Fruit fly (Drosophila melanogaster) whole organism, embryonic: Measurements from ENCODE around the gene CG5290.
A peak's percentile ranks its signal among the peaks of the same experiment; 100 is the strongest.

Source experiments
- Aef1 ChIP-seq: fragments of 200-800 bp; sonication (Bioruptor generic); IDR thresholded peaks from 3 replicates; pipeline ENCODE4 v1.3.6; 2022; ENCODE audit warnings: missing biosample characterization, missing genetic modification characterization
- Atf6 ChIP-seq: fragments of 200-800 bp; sonication (Bioruptor generic); IDR thresholded peaks from 2 replicates; pipeline ENCODE4 v1.3.6; 2022; ENCODE audit warnings: missing biosample characterization, missing genetic modification characterization
- BtbVII ChIP-seq: fragments of 200-800 bp; sonication (Bioruptor generic); optimal IDR thresholded peaks from 3 replicates; lab custom pipeline; 2017; ENCODE audit warnings: missing biosample characterization, mild to moderate bottlenecking, missing genetic modification characterization
- CG10565 ChIP-seq: fragments of 200-800 bp; sonication (Bioruptor generic); optimal IDR thresholded peaks from 3 replicates; lab custom pipeline; 2016; ENCODE audit warnings: missing biosample characterization, mild to moderate bottlenecking, missing genetic modification characterization
- CG12071 ChIP-seq: fragments of 200-800 bp; sonication (Bioruptor generic); optimal IDR thresholded peaks from 3 replicates; lab custom pipeline; 2018; ENCODE audit warnings: missing biosample characterization, mild to moderate bottlenecking, missing genetic modification characterization
- CG12391 ChIP-seq: fragments of 200-800 bp; sonication (Bioruptor generic); optimal IDR thresholded peaks from 3 replicates; lab custom pipeline; 2018; ENCODE audit warnings: missing biosample characterization, mild to moderate bottlenecking, missing genetic modification characterization, moderate library complexity
- CG15601 ChIP-seq: fragments of 200-800 bp; sonication (Bioruptor generic); optimal IDR thresholded peaks from 3 replicates; lab custom pipeline; 2019; ENCODE audit warnings: missing biosample characterization, mild to moderate bottlenecking, missing genetic modification characterization, moderate library complexity
- CG17328 ChIP-seq: fragments of 200-800 bp; sonication (Bioruptor generic); IDR thresholded peaks from 2 replicates; pipeline ENCODE4 v1.3.6; 2022; ENCODE audit warnings: missing biosample characterization, missing genetic modification characterization
- CG1832 ChIP-seq: fragments of 200-800 bp; sonication (Bioruptor generic); optimal IDR thresholded peaks from 2 replicates; lab custom pipeline; 2017; ENCODE audit warnings: missing biosample characterization, mild to moderate bottlenecking, missing genetic modification characterization, inconsistent platforms
- CG18599 ChIP-seq: fragments of 200-800 bp; sonication (Bioruptor generic); optimal IDR thresholded peaks from 3 replicates; lab custom pipeline; 2017; ENCODE audit warnings: missing biosample characterization, missing genetic modification characterization, mild to moderate bottlenecking, moderate library complexity, missing genetic modification reagents
- CG2129 ChIP-seq: fragments of 200-800 bp; sonication (Bioruptor generic); IDR thresholded peaks from 2 replicates; pipeline ENCODE4 v1.3.6; 2022; ENCODE audit warnings: missing biosample characterization, missing genetic modification characterization; ENCODE audit not compliant: partially characterized antibody
- CG31441 ChIP-seq: fragments of 200-800 bp; sonication (Bioruptor generic); IDR thresholded peaks from 2 replicates; pipeline ENCODE4 v1.3.6; 2022; ENCODE audit warnings: missing biosample characterization, missing genetic modification characterization
- CG3847 ChIP-seq: fragments of 200-800 bp; sonication (Bioruptor generic); IDR thresholded peaks from 2 replicates; pipeline ENCODE4 v1.3.6; 2022; ENCODE audit warnings: missing biosample characterization, missing genetic modification characterization
- CG42726 ChIP-seq: fragments of 200-800 bp; sonication (Bioruptor generic); IDR thresholded peaks from 2 replicates; pipeline ENCODE4 v1.3.6; 2022; ENCODE audit warnings: missing biosample characterization, missing genetic modification characterization; ENCODE audit not compliant: partially characterized antibody
- CG43689 ChIP-seq: fragments of 200-800 bp; sonication (Bioruptor generic); IDR thresholded peaks from 2 replicates; pipeline ENCODE4 v1.3.6; 2022; ENCODE audit warnings: missing biosample characterization, missing genetic modification characterization
- CG6175 ChIP-seq: fragments of 200-800 bp; sonication (Bioruptor generic); IDR thresholded peaks from 3 replicates; pipeline ENCODE4 v1.3.6; 2022; ENCODE audit warnings: missing biosample characterization, missing genetic modification characterization
- CG6254 ChIP-seq: fragments of 200-800 bp; sonication (Bioruptor generic); optimal IDR thresholded peaks from 3 replicates; lab custom pipeline; 2017; ENCODE audit warnings: mild to moderate bottlenecking, missing biosample characterization, missing genetic modification reagents, missing genetic modification characterization
- CG6683 ChIP-seq: fragments of 200-800 bp; sonication (Bioruptor generic); optimal IDR thresholded peaks from 2 replicates; lab custom pipeline; 2017; ENCODE audit warnings: missing biosample characterization, mild to moderate bottlenecking, missing genetic modification characterization, missing genetic modification reagents
- CG6854 ChIP-seq: fragments of 200-800 bp; sonication (Bioruptor generic); optimal IDR thresholded peaks from 3 replicates; lab custom pipeline; 2017; ENCODE audit warnings: missing biosample characterization, mild to moderate bottlenecking, missing genetic modification characterization
- CG7556 ChIP-seq: fragments of 200-800 bp; sonication (Bioruptor generic); optimal IDR thresholded peaks from 2 replicates; lab custom pipeline; 2017; ENCODE audit warnings: missing biosample characterization, mild to moderate bottlenecking, missing genetic modification characterization
- CG9817 ChIP-seq: fragments of 200-800 bp; sonication (Bioruptor generic); optimal IDR thresholded peaks from 2 replicates; lab custom pipeline; 2018; ENCODE audit warnings: missing biosample characterization, mild to moderate bottlenecking, missing genetic modification characterization, moderate library complexity
- Dfd ChIP-seq, 2 experiments: fragments of >200 bp; optimal IDR thresholded peaks; 2 replicates each; lab custom pipeline; 2017; ENCODE audit warnings: missing biosample characterization in 2 of 2, missing genetic modification characterization in 2 of 2
- Doc2 ChIP-seq: fragments of 200-800 bp; sonication (Bioruptor generic); IDR thresholded peaks from 2 replicates; pipeline ENCODE4 v1.3.6; 2022; ENCODE audit warnings: missing biosample characterization, missing genetic modification characterization
- E2f1 ChIP-seq: fragments of 200-800 bp; sonication (Bioruptor generic); IDR thresholded peaks from 2 replicates; pipeline ENCODE4 v1.3.6; 2022; ENCODE audit warnings: missing biosample characterization, missing genetic modification characterization
- HHEX ChIP-seq: fragments of 200-800 bp; sonication (Bioruptor generic); optimal IDR thresholded peaks from 3 replicates; lab custom pipeline; 2017; ENCODE audit warnings: missing biosample characterization, mild to moderate bottlenecking, missing genetic modification characterization, missing genetic modification reagents
- Hsf ChIP-seq: fragments of 200-800 bp; sonication (Bioruptor generic); optimal IDR thresholded peaks from 3 replicates; lab custom pipeline; 2016; ENCODE audit warnings: missing biosample characterization, missing genetic modification characterization
- Meics ChIP-seq: fragments of 200-800 bp; sonication (Bioruptor generic); optimal IDR thresholded peaks from 2 replicates; lab custom pipeline; 2017; ENCODE audit warnings: missing biosample characterization, mild to moderate bottlenecking, missing genetic modification characterization
- Myb ChIP-seq: fragments of 200-800 bp; sonication (Bioruptor generic); optimal IDR thresholded peaks from 2 replicates; lab custom pipeline; 2016; ENCODE audit warnings: missing biosample characterization, missing genetic modification characterization
- NC2β ChIP-seq: fragments of 200-800 bp; sonication (Bioruptor generic); optimal IDR thresholded peaks from 2 replicates; lab custom pipeline; 2016; ENCODE audit warnings: missing biosample characterization, missing genetic modification characterization
- Opbp ChIP-seq: fragments of 200-800 bp; sonication (Bioruptor generic); IDR thresholded peaks from 3 replicates; pipeline ENCODE4 v1.3.6; 2022; ENCODE audit warnings: missing biosample characterization, missing genetic modification characterization; ENCODE audit not compliant: partially characterized antibody
- Sox102F ChIP-seq: fragments of 200-800 bp; sonication (Bioruptor generic); optimal IDR thresholded peaks from 2 replicates; lab custom pipeline; 2018; ENCODE audit warnings: missing biosample characterization, mild to moderate bottlenecking, missing genetic modification characterization, moderate library complexity
- abd-A ChIP-seq: fragments of 200-800 bp; sonication (Bioruptor generic); optimal IDR thresholded peaks from 3 replicates; lab custom pipeline; 2019; ENCODE audit warnings: missing biosample characterization, mild to moderate bottlenecking, missing genetic modification characterization, moderate library complexity
- amos ChIP-seq: fragments of 200-800 bp; sonication (Bioruptor generic); IDR thresholded peaks from 2 replicates; pipeline ENCODE4 v1.3.6; 2022; ENCODE audit warnings: missing biosample characterization, missing genetic modification characterization; ENCODE audit not compliant: partially characterized antibody
- crol ChIP-seq: fragments of 200-800 bp; sonication (Bioruptor generic); IDR thresholded peaks from 2 replicates; pipeline ENCODE4 v1.3.6; 2022; ENCODE audit warnings: missing biosample characterization, missing genetic modification characterization
- dmrt99B ChIP-seq: fragments of 200-800 bp; sonication (Bioruptor generic); optimal IDR thresholded peaks from 2 replicates; lab custom pipeline; 2018; ENCODE audit warnings: missing biosample characterization, mild to moderate bottlenecking, missing genetic modification characterization, moderate library complexity
- en ChIP-seq: fragments of 200-800 bp; sonication (Bioruptor generic); optimal IDR thresholded peaks from 2 replicates; lab custom pipeline; 2016; ENCODE audit warnings: missing biosample characterization, missing genetic modification characterization
- ftz-f1 ChIP-seq: fragments of 200-800 bp; sonication (Bioruptor generic); optimal IDR thresholded peaks from 2 replicates; lab custom pipeline; 2016; ENCODE audit warnings: missing biosample characterization, missing genetic modification characterization
- gt ChIP-seq: fragments of 200-800 bp; sonication (Bioruptor generic); IDR thresholded peaks from 2 replicates; pipeline ENCODE4 v1.3.6; 2022; ENCODE audit warnings: missing biosample characterization, missing genetic modification characterization
- h ChIP-seq: fragments of >200 bp; optimal IDR thresholded peaks from 2 replicates; lab custom pipeline; 2017
- hb ChIP-seq: fragments of 200-800 bp; sonication (Bioruptor generic); IDR thresholded peaks from 3 replicates; pipeline ENCODE4 v1.3.6; 2022; ENCODE audit warnings: missing biosample characterization, missing genetic modification characterization; ENCODE audit not compliant: partially characterized antibody
- jigr1 ChIP-seq: fragments of 200-800 bp; sonication (Bioruptor generic); IDR thresholded peaks from 3 replicates; pipeline ENCODE4 v1.3.6; 2022; ENCODE audit warnings: missing biosample characterization, missing genetic modification characterization
- jing ChIP-seq: fragments of 200-800 bp; sonication (Bioruptor generic); optimal IDR thresholded peaks from 2 replicates; lab custom pipeline; 2018; ENCODE audit warnings: missing biosample characterization, mild to moderate bottlenecking, missing genetic modification characterization
- jumu ChIP-seq: fragments of 200-800 bp; sonication (Bioruptor generic); optimal IDR thresholded peaks from 3 replicates; lab custom pipeline; 2016; ENCODE audit warnings: missing biosample characterization, missing genetic modification characterization
- kni ChIP-seq: fragments of 200-800 bp; sonication (Bioruptor generic); optimal IDR thresholded peaks from 3 replicates; lab custom pipeline; 2017; ENCODE audit warnings: mild to moderate bottlenecking, missing biosample characterization, missing genetic modification reagents, missing genetic modification characterization
- mam ChIP-seq: fragments of 200-800 bp; sonication (Bioruptor generic); optimal IDR thresholded peaks from 3 replicates; lab custom pipeline; 2016; ENCODE audit warnings: missing biosample characterization, missing genetic modification characterization
- nerfin-1 ChIP-seq: fragments of 200-800 bp; sonication (Bioruptor generic); optimal IDR thresholded peaks from 3 replicates; lab custom pipeline; 2019; ENCODE audit warnings: missing biosample characterization, mild to moderate bottlenecking, missing genetic modification characterization, moderate library complexity
- psq ChIP-seq: fragments of 200-800 bp; sonication (Bioruptor generic); optimal IDR thresholded peaks from 2 replicates; lab custom pipeline; 2017; ENCODE audit warnings: missing biosample characterization, missing genetic modification characterization
- vfl ChIP-seq: fragments of 200-800 bp; sonication (Bioruptor generic); optimal IDR thresholded peaks from 2 replicates; lab custom pipeline; 2016; ENCODE audit warnings: missing biosample characterization, missing genetic modification characterization
- wdn ChIP-seq: fragments of 200-800 bp; sonication (Bioruptor generic); IDR thresholded peaks from 2 replicates; pipeline ENCODE4 v1.3.6; 2022; ENCODE audit warnings: missing biosample characterization, missing genetic modification characterization

CG5290 gene

DNA sequence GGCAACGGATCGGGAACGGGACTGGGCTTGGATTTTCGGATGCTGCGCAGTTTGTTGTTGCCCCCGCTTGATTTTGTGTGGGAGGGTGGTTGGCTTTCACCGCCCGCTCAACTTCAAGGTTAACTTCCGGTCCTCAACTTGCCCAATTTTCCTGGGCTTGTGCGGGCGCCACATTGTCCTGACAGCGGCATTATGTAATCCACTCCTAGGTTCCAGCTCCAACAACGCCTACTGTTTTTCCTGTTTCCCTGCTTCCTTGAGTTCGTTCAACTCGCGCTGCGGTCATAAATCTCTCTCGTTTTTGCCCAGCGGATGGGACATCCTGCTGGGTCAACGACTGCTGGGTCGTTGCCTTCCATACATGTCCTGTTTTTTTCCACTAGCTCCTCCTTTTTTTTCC is 19.5 kb upstream of the CG5290 start (continued):
- TF ChIP-seq en (GFP tag; lab: Kevin White, UChicago) (no peak), hb (GFP tag; lab: Robert Waterston, UW) (no peak), vfl (GFP tag; lab: Kevin White, UChicago) (no peak), CG10565 (GFP tag; lab: Kevin White, UChicago) (no peak), dmrt99B (tag; lab: Kevin White, UChicago) (no peak), jumu (no peak), nerfin-1 (tag; lab: Kevin White, UChicago) (no peak), CG6254 (GFP tag; lab: Kevin White, UChicago) (no peak), NC2β (GFP tag; lab: Kevin White, UChicago) (no peak), CG9817 (tag; lab: Kevin White, UChicago) (no peak), CG2129 (GFP tag; lab: Robert Waterston, UW) (no peak), CG7556 (no peak), HHEX (GFP tag; lab: Kevin White, UChicago) (no peak), h (no peak), E2f1 (GFP tag; lab: Robert Waterston, UW) (no peak), abd-A (tag; lab: Kevin White, UChicago) (peak; percentile 70), Meics (GFP tag; lab: Kevin White, UChicago) (no peak), gt (GFP tag; lab: Robert Waterston, UW) (no peak), CG18599 (GFP tag; lab: Kevin White, UChicago) (peak; percentile 48), psq (GFP tag; lab: Kevin White, UChicago) (no peak), CG6683 (GFP tag; lab: Kevin White, UChicago) (no peak), jing (GFP tag; lab: Kevin White, UChicago) (no peak), CG3847 (GFP tag; lab: Robert Waterston, UW) (no peak), Dfd (GFP tag; optimal IDR thresholded peaks at IDR 0.05; lab: Kevin White, UChicago) (no peak), Opbp (0 out of 3 replicates have a peak, but pooled peaks have one; percentile 18), CG31441 (GFP tag; lab: Robert Waterston, UW) (no peak)

DNA sequence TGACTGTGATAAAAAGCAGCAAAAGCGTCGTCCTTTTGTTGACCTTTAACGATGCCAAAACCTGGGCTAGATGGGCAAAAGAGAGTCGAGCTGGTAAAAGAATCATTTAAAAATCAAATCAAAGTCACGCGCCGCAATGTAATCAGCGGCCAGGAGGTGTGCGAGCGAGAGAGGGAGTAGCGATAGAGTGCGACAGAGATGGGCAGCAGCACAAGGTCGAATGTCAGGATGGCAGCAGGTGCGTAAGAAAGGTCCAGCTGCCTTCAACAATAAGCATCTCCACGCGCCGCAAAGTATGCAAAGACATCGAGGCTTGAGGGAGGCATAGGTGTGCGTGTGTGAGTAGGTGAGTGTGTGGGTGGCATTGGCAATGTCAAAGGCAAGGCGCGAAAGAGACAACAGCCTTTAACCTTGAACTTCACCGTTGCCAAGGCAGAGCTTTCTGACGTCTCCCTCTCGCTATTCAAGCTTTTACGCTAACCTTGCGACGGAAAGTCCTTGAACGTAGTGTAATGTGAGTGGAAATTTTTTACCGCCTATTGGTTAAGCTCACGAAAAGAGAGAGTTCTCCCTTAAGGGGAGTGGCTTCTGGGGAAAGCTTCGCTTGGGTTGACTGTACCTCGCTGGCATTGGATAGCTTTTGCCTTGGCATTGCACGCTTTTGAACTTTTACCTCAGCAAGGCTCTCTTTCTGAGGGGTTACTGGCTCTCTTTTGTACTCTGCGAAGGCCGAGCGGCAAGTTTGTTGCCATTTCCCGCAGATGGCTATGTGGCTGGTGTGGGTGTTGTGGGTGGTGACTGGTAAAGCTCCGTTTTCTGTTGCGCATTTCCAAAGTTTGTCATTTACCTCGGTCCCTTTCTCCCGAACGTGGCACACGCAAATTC is 17.6 kb upstream of the CG5290 start:
- TF ChIP-seq crol (GFP tag; lab: Robert Waterston, UW) (peak; percentile 16; the same call in 1 of the 2 replicates), Atf6 (GFP tag; lab: Robert Waterston, UW) (no peak), BtbVII (no peak), kni (no peak), Sox102F (GFP tag; lab: Kevin White, UChicago) (no peak), CG42726 (GFP tag; lab: Robert Waterston, UW) (no peak), CG6175 (GFP tag; lab: Robert Waterston, UW) (0 out of 3 replicates have a peak, but pooled peaks have one; percentile 28), amos (GFP tag; lab: Robert Waterston, UW) (no peak), CG43689 (GFP tag; lab: Robert Waterston, UW) (no peak), wdn (GFP tag; lab: Robert Waterston, UW) (no peak), Doc2 (GFP tag; lab: Robert Waterston, UW) (no peak), Aef1 (GFP tag; lab: Robert Waterston, UW) (no peak), CG17328 (no peak), jigr1 (GFP tag; lab: Robert Waterston, UW) (no peak), CG15601 (no peak), CG12391 (no peak), Hsf (no peak), Myb (no peak), CG6854 (no peak), CG12071 (GFP tag; lab: Kevin White, UChicago) (no peak), mam (GFP tag; lab: Kevin White, UChicago) (no peak), ftz-f1 (GFP tag; lab: Kevin White, UChicago) (peak; percentile 95), CG1832 (GFP tag; lab: Kevin White, UChicago) (peak; percentile 53)
